Worm (Caenorhabditis elegans) whole organism, L1 larva: ENCODE results near the gene F52E10.2.

Experiments
- blmp-1 ChIP-seq: fragments of 150-350 bp; optimal IDR thresholded peaks from 2 replicates; lab custom pipeline; 2014; ENCODE audit warnings: missing biosample characterization, missing genetic modification characterization
- ceh-90 ChIP-seq: sonication (generic microtip); optimal IDR thresholded peaks from 2 replicates; lab custom pipeline; 2016; ENCODE audit warnings: missing genetic modification characterization, missing compliant biosample characterization
- fos-1 ChIP-seq: fragments of 150-350 bp; optimal IDR thresholded peaks from 2 replicates; lab custom pipeline; 2014; ENCODE audit warnings: missing biosample characterization, missing genetic modification characterization
- irx-1 ChIP-seq: sonication (generic microtip); optimal IDR thresholded peaks from 2 replicates; lab custom pipeline; 2016; ENCODE audit warnings: missing genetic modification characterization, missing compliant biosample characterization
- mdl-1 ChIP-seq, 2 experiments: fragments of 150-350 bp; optimal IDR thresholded peaks; 2 replicates each; lab custom pipeline; 2014 to 2017; ENCODE audit warnings: missing biosample characterization in 2 of 2, missing genetic modification characterization in 2 of 2, inconsistent platforms in 1 of 2
- unc-98 ChIP-seq: fragments of 200-800 bp; sonication (Bioruptor generic); IDR thresholded peaks from 2 replicates; pipeline ENCODE4 v1.3.6; 2022; ENCODE audit warnings: missing genetic modification characterization, missing compliant biosample characterization
- ztf-11 ChIP-seq, 2 experiments: sonication (generic microtip); optimal IDR thresholded peaks; 2 replicates each; lab custom pipeline; 2016 to 2017; ENCODE audit warnings: missing genetic modification characterization in 2 of 2, missing biosample characterization in 1 of 2, missing compliant biosample characterization in 1 of 2
- ztf-4 ChIP-seq: fragments of 150-350 bp; optimal IDR thresholded peaks from 2 replicates; lab custom pipeline; 2014; ENCODE audit warnings: missing biosample characterization, missing genetic modification characterization

DNA sequence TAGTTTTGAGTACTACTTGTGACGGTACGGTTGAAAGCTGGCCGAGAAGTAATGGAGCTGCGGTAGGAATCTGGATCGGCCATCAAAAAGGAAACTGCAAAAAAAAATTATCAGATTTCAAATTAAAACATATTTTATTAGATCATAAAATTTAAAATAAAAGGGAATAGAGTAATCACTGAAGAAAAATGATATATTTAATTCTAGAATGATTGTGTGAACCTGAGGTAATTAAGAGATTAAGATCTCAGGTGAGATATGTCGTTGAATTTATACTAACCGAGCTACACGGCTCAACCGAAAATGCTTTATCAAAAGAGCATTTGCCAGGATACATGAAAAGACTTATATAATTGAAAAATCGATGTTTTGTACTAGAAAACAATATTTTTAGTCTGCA is 13.0 kb downstream of the F52E10.2 start, which contains the start of gene ifa-3:
- TF ChIP-seq irx-1 (tag; lab: Kevin White, UChicago) (no peak), blmp-1 (no peak), ztf-11 (tag; optimal IDR thresholded peaks at IDR 0.05; lab: Kevin White, UChicago) (no peak), ceh-90 (tag; lab: Kevin White, UChicago) (no peak), unc-98 (no peak), mdl-1 (tag; optimal IDR thresholded peaks at IDR 0.05; lab: Kevin White, UChicago) (no peak), ztf-4 (no peak), fos-1 (tag; lab: Kevin White, UChicago) (no peak)
